Fruit fly (Drosophila melanogaster) whole organism, embryonic: ENCODE data around the gene CG8319.

ENCODE experiments used
- Ada2b ChIP-seq: fragments of 200-800 bp; sonication (Bioruptor generic); IDR thresholded peaks from 2 replicates; pipeline ENCODE4 v1.3.6; 2022; ENCODE audit warnings: missing biosample characterization, missing genetic modification characterization
- Asciz ChIP-seq: fragments of 200-800 bp; sonication (Bioruptor generic); optimal IDR thresholded peaks from 2 replicates; lab custom pipeline; 2017; ENCODE audit warnings: missing biosample characterization, mild to moderate bottlenecking, missing genetic modification characterization, missing genetic modification reagents
- Atf-2 ChIP-seq: fragments of 200-800 bp; sonication (Bioruptor generic); optimal IDR thresholded peaks from 2 replicates; lab custom pipeline; 2016; ENCODE audit warnings: missing biosample characterization, missing genetic modification characterization
- Atf6 ChIP-seq: fragments of 200-800 bp; sonication (Bioruptor generic); IDR thresholded peaks from 2 replicates; pipeline ENCODE4 v1.3.6; 2022; ENCODE audit warnings: missing biosample characterization, missing genetic modification characterization
- Bdp1 ChIP-seq: fragments of 200-800 bp; sonication (Bioruptor generic); optimal IDR thresholded peaks from 3 replicates; lab custom pipeline; 2016; ENCODE audit warnings: missing biosample characterization, missing genetic modification characterization
- CG1024 ChIP-seq: fragments of 200-800 bp; sonication (Bioruptor generic); IDR thresholded peaks from 2 replicates; pipeline ENCODE4 v1.3.6; 2022; ENCODE audit warnings: missing biosample characterization, missing genetic modification characterization
- CG10366 ChIP-seq: fragments of 200-800 bp; sonication (Bioruptor generic); IDR thresholded peaks from 2 replicates; pipeline ENCODE4 v1.3.6; 2022; ENCODE audit warnings: missing biosample characterization, missing genetic modification characterization
- CG10959 ChIP-seq: fragments of 200-800 bp; sonication (Bioruptor generic); IDR thresholded peaks from 2 replicates; pipeline ENCODE4 v1.3.6; 2022; ENCODE audit warnings: missing biosample characterization, missing genetic modification characterization
- CG11695 ChIP-seq: fragments of 200-800 bp; sonication (Bioruptor generic); IDR thresholded peaks from 3 replicates; pipeline ENCODE4 v1.3.6; 2022; ENCODE audit warnings: missing biosample characterization, missing genetic modification characterization
- CG12104 ChIP-seq: fragments of 200-800 bp; sonication (Bioruptor generic); optimal IDR thresholded peaks from 3 replicates; lab custom pipeline; 2016; ENCODE audit warnings: missing biosample characterization, missing genetic modification characterization
- CG13287 ChIP-seq: fragments of 200-800 bp; sonication (Bioruptor generic); IDR thresholded peaks from 2 replicates; pipeline ENCODE4 v1.3.6; 2022; ENCODE audit warnings: missing biosample characterization, missing genetic modification characterization; ENCODE audit not compliant: partially characterized antibody
- CG14667 ChIP-seq: fragments of 200-800 bp; sonication (Bioruptor generic); IDR thresholded peaks from 2 replicates; pipeline ENCODE4 v1.3.6; 2022; ENCODE audit warnings: missing biosample characterization, missing genetic modification characterization
- CG14710 ChIP-seq: fragments of 200-800 bp; sonication (Bioruptor generic); optimal IDR thresholded peaks from 3 replicates; lab custom pipeline; 2019; ENCODE audit warnings: missing biosample characterization, mild to moderate bottlenecking, missing genetic modification characterization, moderate library complexity
- CG18476 ChIP-seq: fragments of 200-800 bp; sonication (Bioruptor generic); optimal IDR thresholded peaks from 2 replicates; lab custom pipeline; 2016; ENCODE audit warnings: missing biosample characterization, mild to moderate bottlenecking, missing genetic modification characterization
- CG2129 ChIP-seq: fragments of 200-800 bp; sonication (Bioruptor generic); IDR thresholded peaks from 2 replicates; pipeline ENCODE4 v1.3.6; 2022; ENCODE audit warnings: missing biosample characterization, missing genetic modification characterization; ENCODE audit not compliant: partially characterized antibody
- CG2875 ChIP-seq: fragments of 200-800 bp; sonication (Bioruptor generic); optimal IDR thresholded peaks from 2 replicates; lab custom pipeline; 2017; ENCODE audit warnings: missing biosample characterization, mild to moderate bottlenecking, missing genetic modification characterization, missing genetic modification reagents
- CG3163 ChIP-seq: fragments of 200-800 bp; sonication (Bioruptor generic); optimal IDR thresholded peaks from 3 replicates; lab custom pipeline; 2016; ENCODE audit warnings: missing biosample characterization, missing genetic modification characterization
- CG3281 ChIP-seq: fragments of 200-800 bp; sonication (Bioruptor generic); optimal IDR thresholded peaks from 3 replicates; lab custom pipeline; 2017; ENCODE audit warnings: missing biosample characterization, mild to moderate bottlenecking, missing genetic modification characterization
- CG3995 ChIP-seq: fragments of 200-800 bp; sonication (Bioruptor generic); optimal IDR thresholded peaks from 3 replicates; lab custom pipeline; 2016; ENCODE audit warnings: missing biosample characterization, missing genetic modification characterization
- CG42726 ChIP-seq: fragments of 200-800 bp; sonication (Bioruptor generic); IDR thresholded peaks from 2 replicates; pipeline ENCODE4 v1.3.6; 2022; ENCODE audit warnings: missing biosample characterization, missing genetic modification characterization; ENCODE audit not compliant: partially characterized antibody
- CG4360 ChIP-seq: fragments of 200-800 bp; sonication (Bioruptor generic); IDR thresholded peaks from 2 replicates; pipeline ENCODE4 v1.3.6; 2022; ENCODE audit warnings: missing biosample characterization, missing genetic modification characterization
- CG4707 ChIP-seq: fragments of 200-800 bp; sonication (Bioruptor generic); optimal IDR thresholded peaks from 2 replicates; lab custom pipeline; 2018; ENCODE audit warnings: missing biosample characterization, mild to moderate bottlenecking, missing genetic modification characterization, moderate library complexity
- CG6272 ChIP-seq: fragments of 200-800 bp; sonication (Bioruptor generic); IDR thresholded peaks from 2 replicates; pipeline ENCODE4 v1.3.6; 2022; ENCODE audit warnings: missing biosample characterization, missing genetic modification characterization
- CG7928 ChIP-seq: fragments of 200-800 bp; sonication (Bioruptor generic); optimal IDR thresholded peaks from 2 replicates; lab custom pipeline; 2017; ENCODE audit warnings: missing biosample characterization, mild to moderate bottlenecking, missing genetic modification characterization
- CG9876 ChIP-seq: fragments of 200-800 bp; sonication (Bioruptor generic); optimal IDR thresholded peaks from 2 replicates; lab custom pipeline; 2016; ENCODE audit warnings: missing biosample characterization, missing genetic modification characterization
- CoRest ChIP-seq: fragments of 200-800 bp; sonication (Bioruptor generic); optimal IDR thresholded peaks from 3 replicates; lab custom pipeline; 2018; ENCODE audit warnings: missing biosample characterization, mild to moderate bottlenecking, missing genetic modification characterization, moderate library complexity
- Dfd ChIP-seq, 2 experiments: fragments of >200 bp; optimal IDR thresholded peaks; 2 replicates each; lab custom pipeline; 2017; ENCODE audit warnings: missing biosample characterization in 2 of 2, missing genetic modification characterization in 2 of 2
- Eip74EF ChIP-seq, 2 experiments: fragments of 200-800 bp in 1 of 2; fragments of >200 bp in 1 of 2; sonication (Bioruptor generic) in 1 of 2; optimal IDR thresholded peaks; 2 replicates each; lab custom pipeline; 2017 to 2019; ENCODE audit warnings: missing biosample characterization in 2 of 2, missing genetic modification characterization in 2 of 2, mild to moderate bottlenecking in 1 of 2, moderate library complexity in 1 of 2
- Elba2 ChIP-seq: fragments of 200-800 bp; sonication (Bioruptor generic); optimal IDR thresholded peaks from 3 replicates; lab custom pipeline; 2016; ENCODE audit warnings: missing biosample characterization, missing genetic modification characterization
- Gug ChIP-seq: fragments of 200-800 bp; sonication (Bioruptor generic); IDR thresholded peaks from 4 replicates; pipeline ENCODE4 v1.3.6; 2022; ENCODE audit warnings: missing biosample characterization, missing genetic modification characterization
- HmgD ChIP-seq: fragments of 200-800 bp; sonication (Bioruptor generic); optimal IDR thresholded peaks from 3 replicates; lab custom pipeline; 2016; ENCODE audit warnings: missing biosample characterization, missing genetic modification characterization
- Oli ChIP-seq: fragments of 200-800 bp; sonication (Bioruptor generic); optimal IDR thresholded peaks from 2 replicates; lab custom pipeline; 2018; ENCODE audit warnings: missing biosample characterization, mild to moderate bottlenecking, missing genetic modification characterization, moderate library complexity
- Side ChIP-seq: fragments of 200-800 bp; sonication (Bioruptor generic); optimal IDR thresholded peaks from 2 replicates; lab custom pipeline; 2016; ENCODE audit warnings: missing biosample characterization, missing genetic modification characterization
- Sox100B ChIP-seq: fragments of 200-800 bp; sonication (Bioruptor generic); optimal IDR thresholded peaks from 3 replicates; lab custom pipeline; 2018; ENCODE audit warnings: missing biosample characterization, mild to moderate bottlenecking, missing genetic modification characterization
- ato ChIP-seq: fragments of 200-800 bp; sonication (Bioruptor generic); IDR thresholded peaks from 2 replicates; pipeline ENCODE4 v1.3.6; 2022; ENCODE audit warnings: missing biosample characterization, missing genetic modification characterization; ENCODE audit not compliant: partially characterized antibody
- bcd ChIP-seq: fragments of 200-800 bp; sonication (Bioruptor generic); optimal IDR thresholded peaks from 2 replicates; lab custom pipeline; 2017; ENCODE audit warnings: missing biosample characterization, mild to moderate bottlenecking, missing genetic modification characterization
- chinmo ChIP-seq: fragments of 200-800 bp; sonication (Bioruptor generic); IDR thresholded peaks from 4 replicates; pipeline ENCODE4 v1.3.6; 2022; ENCODE audit warnings: missing biosample characterization, missing genetic modification characterization; ENCODE audit not compliant: partially characterized antibody
- chm ChIP-seq: fragments of 200-800 bp; sonication (Bioruptor generic); IDR thresholded peaks from 2 replicates; pipeline ENCODE4 v1.3.6; 2022; ENCODE audit warnings: missing biosample characterization, missing genetic modification characterization
- crc ChIP-seq: fragments of 200-800 bp; sonication (Bioruptor generic); optimal IDR thresholded peaks from 2 replicates; lab custom pipeline; 2016; ENCODE audit warnings: missing biosample characterization, missing genetic modification characterization
- gcm ChIP-seq: fragments of 200-800 bp; sonication (Bioruptor generic); optimal IDR thresholded peaks from 2 replicates; lab custom pipeline; 2019; ENCODE audit warnings: missing biosample characterization, mild to moderate bottlenecking, missing genetic modification characterization, moderate library complexity
- kah ChIP-seq: fragments of 200-800 bp; sonication (Bioruptor generic); optimal IDR thresholded peaks from 2 replicates; lab custom pipeline; 2018; ENCODE audit warnings: missing biosample characterization, mild to moderate bottlenecking, missing genetic modification characterization
- kni ChIP-seq: fragments of 200-800 bp; sonication (Bioruptor generic); optimal IDR thresholded peaks from 3 replicates; lab custom pipeline; 2017; ENCODE audit warnings: mild to moderate bottlenecking, missing biosample characterization, missing genetic modification reagents, missing genetic modification characterization
- lmd ChIP-seq: fragments of 200-800 bp; sonication (Bioruptor generic); IDR thresholded peaks from 2 replicates; pipeline ENCODE4 v1.3.6; 2022; ENCODE audit warnings: missing biosample characterization, missing genetic modification characterization
- prd ChIP-seq, 3 experiments: fragments of >200 bp in 2 of 3; fragments of 200-800 bp in 1 of 3; sonication (Bioruptor generic) in 1 of 3; optimal IDR thresholded peaks in 2 of 3; IDR thresholded peaks in 1 of 3; 2 replicates in 2 of 3; 3 replicates in 1 of 3; pipeline versions ENCODE4 v1.3.6 to Lab custom; 2017 to 2022; ENCODE audit warnings: missing biosample characterization in 1 of 3, missing genetic modification characterization in 1 of 3
- ranshi ChIP-seq: fragments of 200-800 bp; sonication (Bioruptor generic); IDR thresholded peaks from 2 replicates; pipeline ENCODE4 v1.3.6; 2022; ENCODE audit warnings: missing biosample characterization, missing genetic modification characterization
- salm ChIP-seq: fragments of 200-800 bp; sonication (Bioruptor generic); optimal IDR thresholded peaks from 2 replicates; lab custom pipeline; 2018; ENCODE audit warnings: missing biosample characterization, mild to moderate bottlenecking, missing genetic modification characterization
- sens ChIP-seq: fragments of 200-800 bp; sonication (Bioruptor generic); peaks from one replicate; lab custom pipeline; 2016; ENCODE audit warnings: missing biosample characterization, missing genetic modification characterization
- sr ChIP-seq: fragments of 200-800 bp; sonication (Bioruptor generic); IDR thresholded peaks from 3 replicates; pipeline ENCODE4 v1.3.6; 2022; ENCODE audit warnings: missing biosample characterization, missing genetic modification characterization
- stwl ChIP-seq: fragments of 200-800 bp; sonication (Bioruptor generic); optimal IDR thresholded peaks from 3 replicates; lab custom pipeline; 2018; ENCODE audit warnings: missing biosample characterization, mild to moderate bottlenecking, missing genetic modification characterization, moderate library complexity
- sug ChIP-seq: fragments of 200-800 bp; optimal IDR thresholded peaks from 2 replicates; lab custom pipeline; 2019; ENCODE audit warnings: missing biosample characterization, mild to moderate bottlenecking, missing genetic modification characterization, moderate library complexity
- zfh2 ChIP-seq: fragments of 200-800 bp; sonication (Bioruptor generic); optimal IDR thresholded peaks from 2 replicates; lab custom pipeline; 2016; ENCODE audit warnings: missing biosample characterization, missing genetic modification characterization

The CG8319 gene

DNA sequence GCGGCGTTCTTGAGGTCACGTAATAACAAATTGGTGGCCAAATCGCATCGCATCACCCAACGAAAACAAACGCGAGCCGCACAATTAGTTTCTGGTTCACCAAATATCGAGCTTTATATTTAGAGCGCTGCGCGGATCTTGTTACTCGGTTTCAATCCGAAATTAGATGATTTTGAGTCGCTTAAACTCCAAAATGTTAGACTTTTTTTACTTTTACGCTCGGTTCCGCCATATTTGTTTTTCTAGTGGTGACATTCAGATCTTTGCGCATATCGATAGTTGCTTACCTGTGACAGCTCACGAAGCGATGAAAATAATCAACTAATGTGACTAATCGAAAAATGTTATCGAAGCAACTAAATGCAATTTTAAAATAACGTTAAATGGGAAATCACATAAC, 10.2 kb downstream of the CG8319 start, which contains the start of gene Scm (continued):
- TF ChIP-seq CG10959 (GFP tag; lab: Robert Waterston, UW): no peak
- TF ChIP-seq sug (tag; lab: Kevin White, UChicago): peak; percentile 26
- TF ChIP-seq CG9876 (GFP tag; lab: Kevin White, UChicago): peak; percentile 1
- no peak for TF ChIP-seq CG14667
- no peak for TF ChIP-seq sr (GFP tag; lab: Robert Waterston, UW)
- no peak for TF ChIP-seq CG18476 (GFP tag; lab: Kevin White, UChicago)
- TF ChIP-seq lmd (GFP tag; lab: Robert Waterston, UW): no peak
- peak; percentile 54 for TF ChIP-seq CG14710 (tag; lab: Kevin White, UChicago)
- no peak for TF ChIP-seq prd (optimal IDR thresholded peaks at IDR 0.05; lab: Kevin White, UChicago)
- no peak for TF ChIP-seq prd (GFP tag; IDR thresholded peaks at IDR 0.05; lab: Robert Waterston, UW)
- no peak for TF ChIP-seq CG1024 (GFP tag; lab: Robert Waterston, UW)
- TF ChIP-seq Sox100B (GFP tag; lab: Kevin White, UChicago): no peak
- TF ChIP-seq chm (GFP tag; lab: Robert Waterston, UW): no peak
- TF ChIP-seq chinmo (GFP tag; lab: Robert Waterston, UW): peak; percentile 78; the same call in 1 of the 4 replicates
- TF ChIP-seq bcd (GFP tag; lab: Kevin White, UChicago): no peak
- TF ChIP-seq CG42726 (GFP tag; lab: Robert Waterston, UW): peak; percentile 84; the same call in 1 of the 2 replicates
- no peak for TF ChIP-seq Gug (GFP tag; lab: Robert Waterston, UW)
- peak; percentile 99 for TF ChIP-seq CG3995 (GFP tag; lab: Kevin White, UChicago)
- no peak for TF ChIP-seq salm (tag; lab: Kevin White, UChicago)
- no peak for TF ChIP-seq CG11695 (GFP tag; lab: Robert Waterston, UW)
- no peak for TF ChIP-seq CG7928 (GFP tag; lab: Kevin White, UChicago)
- TF ChIP-seq CG4707 (GFP tag; lab: Kevin White, UChicago): no peak
- TF ChIP-seq Bdp1 (GFP tag; lab: Kevin White, UChicago): no peak
- peak; percentile 61 for TF ChIP-seq HmgD (GFP tag; lab: Kevin White, UChicago)
- TF ChIP-seq sens (GFP tag; lab: Kevin White, UChicago): peak; percentile 76
- TF ChIP-seq CG2875: no peak
- TF ChIP-seq CG6272 (GFP tag; lab: Robert Waterston, UW): 0 out of 2 replicates have a peak, but pooled peaks have one; percentile 35
- TF ChIP-seq kah (GFP tag; lab: Kevin White, UChicago): no peak
- TF ChIP-seq CG13287 (GFP tag; lab: Robert Waterston, UW): peak; percentile 97
- no peak for TF ChIP-seq Elba2 (GFP tag; lab: Kevin White, UChicago)
- no peak for TF ChIP-seq CG10366 (GFP tag; lab: Robert Waterston, UW)
- TF ChIP-seq ato (GFP tag; lab: Robert Waterston, UW): peak; percentile 89
- TF ChIP-seq zfh2: no peak
- TF ChIP-seq crc (GFP tag; lab: Kevin White, UChicago): no peak
- TF ChIP-seq CG4360 (GFP tag; lab: Robert Waterston, UW): no peak
- no peak for TF ChIP-seq Side (GFP tag; lab: Kevin White, UChicago)
- TF ChIP-seq gcm (GFP tag; lab: Kevin White, UChicago): no peak
- TF ChIP-seq Dfd (GFP tag; optimal IDR thresholded peaks at IDR 0.05; lab: Kevin White, UChicago): no peak
- no peak for TF ChIP-seq Atf-2 (GFP tag; lab: Kevin White, UChicago)
- TF ChIP-seq CoRest (tag; lab: Kevin White, UChicago): no peak
- TF ChIP-seq Atf6 (GFP tag; lab: Robert Waterston, UW): no peak
- TF ChIP-seq stwl (tag; lab: Kevin White, UChicago): peak; percentile 100
- TF ChIP-seq ranshi (GFP tag; lab: Robert Waterston, UW): no peak
- no peak for TF ChIP-seq CG3281 (GFP tag; lab: Kevin White, UChicago)
- no peak for TF ChIP-seq Eip74EF (GFP tag; optimal IDR thresholded peaks at IDR 0.05; lab: Kevin White, UChicago)
- peak; percentile 61; the same call in 1 of the 2 replicates for TF ChIP-seq CG2129 (GFP tag; lab: Robert Waterston, UW)
- no peak for TF ChIP-seq Oli
- TF ChIP-seq Ada2b (GFP tag; lab: Robert Waterston, UW): no peak
- TF ChIP-seq kni (GFP tag; lab: Kevin White, UChicago): peak; percentile 31
- no peak for TF ChIP-seq Asciz
- no peak for TF ChIP-seq CG3163 (GFP tag; lab: Kevin White, UChicago)
- TF ChIP-seq CG12104 (GFP tag; lab: Kevin White, UChicago): no peak
